Fruit fly (Drosophila melanogaster): ENCODE measurements around the gene Prx4.
A peak's percentile ranks its signal among the peaks of the same experiment; 100 is the strongest.

Prx4 gene

DNA sequence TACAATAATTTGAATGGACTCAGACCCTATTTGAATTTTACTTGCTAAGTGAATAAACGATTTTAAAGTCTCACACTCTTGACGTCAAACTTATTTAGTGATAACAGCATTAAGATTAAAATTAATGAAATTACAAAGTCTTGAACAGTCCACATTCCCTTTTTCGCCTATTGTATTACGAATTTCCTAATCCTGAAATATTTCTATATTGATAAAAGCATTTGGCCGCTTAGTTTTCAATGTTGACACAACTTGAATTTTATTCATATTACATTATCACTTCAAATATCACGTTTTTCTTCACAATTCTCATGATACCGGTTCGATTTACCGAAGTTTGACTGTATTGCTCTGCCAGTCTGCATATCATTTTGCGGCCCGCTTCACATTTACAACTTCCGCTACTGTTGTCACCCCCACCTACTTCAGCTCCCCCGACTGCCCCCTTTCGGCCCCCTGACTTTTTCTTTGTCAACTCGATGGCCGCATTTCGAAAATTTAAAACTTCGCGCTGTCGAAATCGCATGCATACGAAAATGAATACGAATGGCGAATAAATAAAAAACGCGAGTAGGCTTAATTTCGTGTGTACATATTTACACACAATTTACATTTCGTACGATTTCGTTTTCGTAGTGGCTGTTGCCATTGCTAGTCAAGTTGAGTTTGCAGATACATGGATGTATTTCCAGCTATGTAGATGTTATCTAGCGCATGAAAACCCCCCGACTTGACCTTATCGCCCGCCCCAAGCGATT, 36.4 kb downstream of the Prx4 start (continued):
- TF ChIP-seq CG3919 (GFP tag; optimal IDR thresholded peaks at IDR 0.05) = peak; percentile 14
- peak; percentile 51 for TF ChIP-seq Hr4 (GFP tag; optimal IDR thresholded peaks at IDR 0.05)
- TF ChIP-seq dac (GFP tag; optimal IDR thresholded peaks at IDR 0.05) = no peak
- peak; percentile 27 for TF ChIP-seq CG10631 (GFP tag; optimal IDR thresholded peaks at IDR 0.05)
- TF ChIP-seq CG10669 (GFP tag; optimal IDR thresholded peaks at IDR 0.05) = peak; percentile 49
- peak; percentile 54 for TF ChIP-seq cyc (GFP tag; optimal IDR thresholded peaks at IDR 0.05)
- TF ChIP-seq fkh (GFP tag; optimal IDR thresholded peaks at IDR 0.05) = peak; percentile 71
- TF ChIP-seq acj6 (GFP tag; optimal IDR thresholded peaks at IDR 0.05) = peak; percentile 40
- TF ChIP-seq esn (GFP tag; optimal IDR thresholded peaks at IDR 0.05) = peak; percentile 50
- TF ChIP-seq CG9139 (GFP tag; optimal IDR thresholded peaks at IDR 0.05) = no peak
- no peak for TF ChIP-seq fd59A (GFP tag; optimal IDR thresholded peaks at IDR 0.05)
- peak; percentile 75 for TF ChIP-seq topi (GFP tag; optimal IDR thresholded peaks at IDR 0.05)
- peak; percentile 58 for TF ChIP-seq CG11762 (GFP tag; optimal IDR thresholded peaks at IDR 0.05; ENCODE audit: insufficient read depth)
- peak; percentile 5 for TF ChIP-seq CG4318 (GFP tag; optimal IDR thresholded peaks at IDR 0.05)
- no peak for TF ChIP-seq Eip75B (GFP tag; optimal IDR thresholded peaks at IDR 0.05)
- peak; percentile 73 for TF ChIP-seq CG31627 (GFP tag; optimal IDR thresholded peaks at IDR 0.05)
- peak; percentile 51 for TF ChIP-seq OdsH (GFP tag; optimal IDR thresholded peaks at IDR 0.05)
- TF ChIP-seq ss (GFP tag; optimal IDR thresholded peaks at IDR 0.05) = peak in 1 of 2 experiments; percentile 42
- TF ChIP-seq Eip93F (GFP tag; optimal IDR thresholded peaks at IDR 0.05) = no peak
- TF ChIP-seq svp (GFP tag) = peak; percentile 81
- TF ChIP-seq spab (GFP tag; optimal IDR thresholded peaks at IDR 0.05) = peak; percentile 29
- peak; percentile 61 for TF ChIP-seq pdm3 (GFP tag; optimal IDR thresholded peaks at IDR 0.05)
- TF ChIP-seq Ets96B (tag; optimal IDR thresholded peaks at IDR 0.05) = peak; percentile 21
- TF ChIP-seq fd85E (GFP tag; optimal IDR thresholded peaks at IDR 0.05) = no peak
- TF ChIP-seq lz (GFP tag; optimal IDR thresholded peaks at IDR 0.05) = peak; percentile 57

dm6 chr3L:3079156-3079495, 37.0 kb downstream of the Prx4 start:
- no peak for TF ChIP-seq CG9139 (GFP tag; optimal IDR thresholded peaks at IDR 0.05)
- TF ChIP-seq Eip78C (GFP tag) = no peak
- TF ChIP-seq CG8119 (GFP tag; IDR thresholded peaks at IDR 0.05) = no peak
- TF ChIP-seq CG32006 (GFP tag; optimal IDR thresholded peaks at IDR 0.05) = no peak
- no peak for TF ChIP-seq CG8632 (GFP tag; optimal IDR thresholded peaks at IDR 0.05)

DNA sequence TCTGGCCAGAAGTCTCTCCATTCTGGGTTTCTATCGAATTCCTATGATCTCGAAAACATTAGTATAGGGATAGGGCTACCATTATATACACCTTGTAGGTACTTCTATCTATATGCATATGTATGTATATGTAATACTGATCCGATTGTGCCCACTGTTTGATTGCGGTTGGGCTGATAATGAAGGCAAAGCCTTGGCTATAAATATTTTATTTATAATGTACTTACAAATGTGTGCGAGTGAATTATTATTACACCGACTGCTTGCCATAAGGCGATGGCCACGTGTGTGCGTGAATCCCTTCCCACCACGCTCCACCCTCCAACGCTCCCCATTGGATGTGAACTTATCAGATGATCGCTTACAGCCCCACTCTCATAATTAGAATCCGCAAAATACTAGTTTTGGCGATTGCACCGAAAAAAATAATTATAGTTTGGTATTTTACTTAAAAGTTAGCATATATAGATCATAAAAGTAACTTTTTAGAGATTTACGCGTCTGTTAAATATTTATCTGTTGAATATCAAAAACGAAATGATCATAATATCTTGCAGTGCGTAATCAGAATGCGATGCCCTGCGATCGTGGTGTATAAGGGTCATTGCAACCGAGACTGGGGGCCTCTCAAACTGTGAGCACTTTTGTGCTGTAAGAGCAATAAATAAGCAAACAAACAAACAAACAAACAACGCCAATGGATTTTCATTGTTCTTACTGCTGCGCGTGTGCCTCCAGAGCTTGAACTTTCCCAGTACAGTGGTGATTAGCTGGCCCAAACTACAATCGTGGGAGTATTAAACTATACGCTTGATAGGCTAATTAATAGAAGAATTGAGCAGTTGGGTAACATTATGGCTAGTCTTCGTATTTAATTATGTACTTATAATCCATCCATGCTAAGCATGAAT, 38.2 kb downstream of the Prx4 start:
- TF ChIP-seq CG9139 (GFP tag; optimal IDR thresholded peaks at IDR 0.05) = no peak
- no peak for TF ChIP-seq dac (GFP tag; optimal IDR thresholded peaks at IDR 0.05)
- TF ChIP-seq CG11294 (GFP tag; IDR thresholded peaks at IDR 0.05) = no peak; the same call in 1 of the 2 replicates
- no peak for TF ChIP-seq achi (GFP tag; optimal IDR thresholded peaks at IDR 0.05)
- no peak for TF ChIP-seq spab (GFP tag; optimal IDR thresholded peaks at IDR 0.05)
- peak; percentile 26 for TF ChIP-seq CG3032 (tag; optimal IDR thresholded peaks at IDR 0.05)
- peak; percentile 91 for TF ChIP-seq svp (GFP tag)
- TF ChIP-seq Ets96B (tag; optimal IDR thresholded peaks at IDR 0.05) = no peak
- no peak for TF ChIP-seq Ets21C (GFP tag; optimal IDR thresholded peaks at IDR 0.05)
- peak; percentile 39 for TF ChIP-seq CG11902 (GFP tag; optimal IDR thresholded peaks at IDR 0.05)
- no peak for TF ChIP-seq Hr38 (GFP tag; optimal IDR thresholded peaks at IDR 0.05)
- TF ChIP-seq CG4318 (GFP tag; optimal IDR thresholded peaks at IDR 0.05) = no peak
- no peak for TF ChIP-seq salr (GFP tag; optimal IDR thresholded peaks at IDR 0.05)
- no peak for TF ChIP-seq CG6854 (GFP tag; optimal IDR thresholded peaks at IDR 0.05)
- TF ChIP-seq Eip93F (GFP tag; optimal IDR thresholded peaks at IDR 0.05) = no peak
- no peak for TF ChIP-seq Hr4 (GFP tag; optimal IDR thresholded peaks at IDR 0.05)
- no peak for TF ChIP-seq lz (GFP tag; optimal IDR thresholded peaks at IDR 0.05)
- no peak for TF ChIP-seq CG3919 (GFP tag; optimal IDR thresholded peaks at IDR 0.05)
- TF ChIP-seq CG6808 (GFP tag; optimal IDR thresholded peaks at IDR 0.05) = no peak
- TF ChIP-seq CG10631 (GFP tag; optimal IDR thresholded peaks at IDR 0.05) = no peak
- 0 out of 2 replicates have a peak, but pooled peaks have one; percentile 13 for TF ChIP-seq CG15336 (GFP tag; IDR thresholded peaks at IDR 0.05)
- TF ChIP-seq dsx (GFP tag; optimal IDR thresholded peaks at IDR 0.05; ENCODE audit: poor library complexity, severe bottlenecking) = no peak
- TF ChIP-seq CG16779 (tag; optimal IDR thresholded peaks at IDR 0.05) = no peak
- TF ChIP-seq topi (GFP tag; optimal IDR thresholded peaks at IDR 0.05) = no peak
- TF ChIP-seq CG31627 (GFP tag; optimal IDR thresholded peaks at IDR 0.05) = peak; percentile 25
- TF ChIP-seq CG10669 (GFP tag; optimal IDR thresholded peaks at IDR 0.05) = peak; percentile 24
- TF ChIP-seq acj6 (GFP tag; optimal IDR thresholded peaks at IDR 0.05) = peak; percentile 3
- TF ChIP-seq Gug (GFP tag; IDR thresholded peaks at IDR 0.05) = peak; percentile 33
- TF ChIP-seq Lpt (GFP tag; optimal IDR thresholded peaks at IDR 0.05) = no peak
- no peak for TF ChIP-seq CG8632 (GFP tag; optimal IDR thresholded peaks at IDR 0.05)

Measured in whole organism, prepupa.